Worm (Caenorhabditis elegans) whole organism, L4 larva: Measurements from ENCODE around the gene C09B8.3.

ENCODE experiments used
- F26F4.8 ChIP-seq: fragments of 200-800 bp; sonication (Bioruptor generic); conservative IDR thresholded peaks from 2 replicates; pipeline ENCODE4 v1.3.6; 2022; ENCODE audit warnings: missing genetic modification characterization, missing compliant biosample characterization
- F37D6.2 ChIP-seq: sonication (generic microtip); optimal IDR thresholded peaks from 2 replicates; lab custom pipeline; 2016; ENCODE audit warnings: mild to moderate bottlenecking, missing genetic modification characterization, missing compliant biosample characterization
- F44E2.7 ChIP-seq: fragments of 200-800 bp; sonication (Bioruptor generic); IDR thresholded peaks from 2 replicates; pipeline ENCODE4 v2.1.2; 2022; ENCODE audit warnings: missing genetic modification characterization, missing compliant biosample characterization
- T20F7.1 ChIP-seq: fragments of 200-800 bp; sonication (Bioruptor generic); optimal IDR thresholded peaks from 2 replicates; lab custom pipeline; 2018; ENCODE audit warnings: mild to moderate bottlenecking, missing genetic modification characterization, missing compliant biosample characterization
- ZK546.5 ChIP-seq, 2 experiments: sonication (generic microtip); optimal IDR thresholded peaks; 2 replicates each; lab custom pipeline; 2017; ENCODE audit warnings: missing biosample characterization in 2 of 2, missing genetic modification characterization in 2 of 2
- aha-1 ChIP-seq: fragments of 150-350 bp; peaks from one replicate; lab custom pipeline; 2014; ENCODE audit warnings: missing biosample characterization, missing genetic modification characterization
- arid-1 ChIP-seq: fragments of 200-800 bp; sonication (Bioruptor generic); conservative IDR thresholded peaks from 2 replicates; pipeline ENCODE4 v1.3.6; 2022; ENCODE audit warnings: missing genetic modification reagents, missing genetic modification characterization, missing compliant biosample characterization
- attf-4 ChIP-seq: sonication (generic microtip); optimal IDR thresholded peaks from 3 replicates; lab custom pipeline; 2017; ENCODE audit warnings: missing biosample characterization, missing genetic modification characterization
- ceh-32 ChIP-seq: sonication (generic microtip); optimal IDR thresholded peaks from 2 replicates; lab custom pipeline; 2016; ENCODE audit warnings: mild to moderate bottlenecking, missing genetic modification characterization, missing compliant biosample characterization; ENCODE audit not compliant: poor library complexity
- cey-2 ChIP-seq: sonication (generic microtip); optimal IDR thresholded peaks from 3 replicates; lab custom pipeline; 2017; ENCODE audit warnings: missing genetic modification characterization, mild to moderate bottlenecking, missing compliant biosample characterization, antibody characterized with exemption, borderline replicate concordance; ENCODE audit not compliant: insufficient read depth
- daf-16 ChIP-seq, 3 experiments: sonication (generic microtip); optimal IDR thresholded peaks; 2 replicates each; lab custom pipeline; 2016 to 2017; ENCODE audit warnings: missing genetic modification characterization in 3 of 3, missing genetic modification reagents in 3 of 3, mild to moderate bottlenecking in 2 of 3, missing compliant biosample characterization in 2 of 3, missing biosample characterization in 1 of 3, moderate library complexity in 1 of 3
- dmd-6 ChIP-seq: fragments of 200-800 bp; sonication (Bioruptor generic); IDR thresholded peaks from 2 replicates; pipeline ENCODE4 v1.3.6; 2022; ENCODE audit warnings: missing genetic modification reagents, missing genetic modification characterization, missing compliant biosample characterization
- dmd-9 ChIP-seq: fragments of 200-800 bp; sonication (Bioruptor generic); IDR thresholded peaks from 2 replicates; pipeline ENCODE4 v1.3.6; 2022; ENCODE audit warnings: missing genetic modification reagents, missing genetic modification characterization, missing compliant biosample characterization
- dve-1 ChIP-seq: sonication (generic microtip); optimal IDR thresholded peaks from 2 replicates; lab custom pipeline; 2017; ENCODE audit warnings: antibody characterized with exemption, mild to moderate bottlenecking, missing genetic modification characterization, missing compliant biosample characterization; ENCODE audit not compliant: insufficient read depth
- egl-27 ChIP-seq: sonication (generic microtip); optimal IDR thresholded peaks from 3 replicates; lab custom pipeline; 2017; ENCODE audit warnings: missing biosample characterization, missing genetic modification reagents, missing genetic modification characterization
- hlh-11 ChIP-seq: fragments of 200-800 bp; sonication (Bioruptor generic); optimal IDR thresholded peaks from 2 replicates; lab custom pipeline; 2018; ENCODE audit warnings: mild to moderate bottlenecking, missing genetic modification characterization, missing compliant biosample characterization
- hlh-30 ChIP-seq: sonication (generic microtip); optimal IDR thresholded peaks from 2 replicates; lab custom pipeline; 2017; ENCODE audit warnings: antibody characterized with exemption, mild to moderate bottlenecking, missing genetic modification characterization, missing compliant biosample characterization; ENCODE audit not compliant: insufficient read depth
- lim-7 ChIP-seq: fragments of 200-800 bp; sonication (Bioruptor generic); IDR thresholded peaks from 2 replicates; pipeline ENCODE4 v1.3.6; 2022; ENCODE audit warnings: missing genetic modification characterization, missing compliant biosample characterization
- lin-38 ChIP-seq: fragments of 200-800 bp; sonication (Bioruptor generic); IDR thresholded peaks from 2 replicates; pipeline ENCODE4 v1.3.6; 2022; ENCODE audit warnings: missing genetic modification reagents, missing genetic modification characterization, missing compliant biosample characterization
- lin-39 ChIP-seq: fragments of 150-350 bp; optimal IDR thresholded peaks from 2 replicates; lab custom pipeline; 2014; ENCODE audit warnings: missing biosample characterization, missing genetic modification reagents, missing genetic modification characterization
- lir-3 ChIP-seq: sonication (generic microtip); optimal IDR thresholded peaks from 2 replicates; lab custom pipeline; 2016; ENCODE audit warnings: mild to moderate bottlenecking, missing genetic modification characterization, missing compliant biosample characterization
- madf-5 ChIP-seq, 2 experiments: fragments of 200-800 bp; sonication (Bioruptor generic); IDR thresholded peaks; 2 replicates each; pipeline ENCODE4 v1.3.6; 2022; ENCODE audit warnings: missing compliant biosample characterization in 2 of 2, missing genetic modification characterization in 2 of 2
- madf-9 ChIP-seq: fragments of 200-800 bp; sonication (Bioruptor generic); conservative IDR thresholded peaks from 2 replicates; pipeline ENCODE4 v1.3.6; 2022; ENCODE audit warnings: missing genetic modification reagents, missing genetic modification characterization, missing compliant biosample characterization
- mxl-2 ChIP-seq: fragments of 200-800 bp; sonication (Bioruptor generic); conservative IDR thresholded peaks from 2 replicates; pipeline ENCODE4 v1.3.6; 2022; ENCODE audit warnings: missing genetic modification reagents, missing genetic modification characterization, missing compliant biosample characterization
- mxl-3 ChIP-seq: fragments of 200-800 bp; sonication (Bioruptor generic); optimal IDR thresholded peaks from 2 replicates; lab custom pipeline; 2018; ENCODE audit warnings: mild to moderate bottlenecking, missing genetic modification characterization, missing compliant biosample characterization
- nhr-10 ChIP-seq: fragments of 150-350 bp; optimal IDR thresholded peaks from 2 replicates; lab custom pipeline; 2014; ENCODE audit warnings: missing biosample characterization, missing genetic modification characterization
- nhr-28 ChIP-seq: fragments of 150-350 bp; optimal IDR thresholded peaks from 2 replicates; lab custom pipeline; 2014; ENCODE audit warnings: missing biosample characterization, missing genetic modification characterization
- nhr-42 ChIP-seq: fragments of 200-800 bp; sonication (Bioruptor generic); IDR thresholded peaks from 2 replicates; pipeline ENCODE4 v1.3.6; 2022; ENCODE audit warnings: missing genetic modification characterization, missing compliant biosample characterization
- nhr-6 ChIP-seq: fragments of 150-350 bp; optimal IDR thresholded peaks from 2 replicates; lab custom pipeline; 2014; ENCODE audit warnings: missing biosample characterization, missing genetic modification characterization
- php-3 ChIP-seq: fragments of 200-800 bp; sonication (Bioruptor generic); IDR thresholded peaks from 2 replicates; pipeline ENCODE4 v1.3.6; 2022; ENCODE audit warnings: missing genetic modification reagents, missing genetic modification characterization, missing compliant biosample characterization
- pqm-1 ChIP-seq: sonication (generic microtip); optimal IDR thresholded peaks from 2 replicates; lab custom pipeline; 2017; ENCODE audit warnings: missing biosample characterization, missing genetic modification characterization
- set-16 ChIP-seq: fragments of 200-800 bp; sonication (Bioruptor generic); IDR thresholded peaks from 2 replicates; pipeline ENCODE4 v1.3.6; 2022; ENCODE audit warnings: missing genetic modification reagents, missing genetic modification characterization, missing compliant biosample characterization
- skn-1 ChIP-seq: fragments of 150-350 bp; optimal IDR thresholded peaks from 2 replicates; lab custom pipeline; 2014; ENCODE audit warnings: missing biosample characterization, missing genetic modification characterization
- snpc-1.2 ChIP-seq: fragments of 200-800 bp; sonication (Bioruptor generic); IDR thresholded peaks from 2 replicates; pipeline ENCODE4 v1.3.6; 2022; ENCODE audit warnings: missing genetic modification reagents, missing genetic modification characterization, missing compliant biosample characterization
- unc-130 ChIP-seq: sonication (generic microtip); optimal IDR thresholded peaks from 2 replicates; lab custom pipeline; 2016; ENCODE audit warnings: missing genetic modification reagents, missing genetic modification characterization, missing compliant biosample characterization
- unc-39 ChIP-seq: sonication (generic microtip); optimal IDR thresholded peaks from 2 replicates; lab custom pipeline; 2017; ENCODE audit warnings: missing biosample characterization, missing genetic modification characterization
- unc-62 ChIP-seq, 3 experiments: fragments of 150-350 bp in 1 of 3; sonication (generic microtip); optimal IDR thresholded peaks in 2 of 3; peaks in 1 of 3; 1 replicate in 1 of 3; 2 replicates in 2 of 3; lab custom pipeline; 2014 to 2017; ENCODE audit warnings: missing biosample characterization in 3 of 3, missing genetic modification characterization in 3 of 3, missing genetic modification reagents in 3 of 3, missing genotype in 1 of 3
- vab-7 ChIP-seq: fragments of 200-800 bp; sonication (Bioruptor generic); IDR thresholded peaks from 2 replicates; pipeline ENCODE4 v1.3.6; 2022; ENCODE audit warnings: missing genetic modification reagents, missing genetic modification characterization, missing compliant biosample characterization
- zag-1 ChIP-seq: fragments of 150-350 bp; optimal IDR thresholded peaks from 2 replicates; lab custom pipeline; 2014; ENCODE audit warnings: missing biosample characterization, missing genetic modification characterization
- ztf-11 ChIP-seq: fragments of 150-350 bp; optimal IDR thresholded peaks from 2 replicates; lab custom pipeline; 2014; ENCODE audit warnings: missing biosample characterization, missing genetic modification characterization

The C09B8.3 gene

DNA sequence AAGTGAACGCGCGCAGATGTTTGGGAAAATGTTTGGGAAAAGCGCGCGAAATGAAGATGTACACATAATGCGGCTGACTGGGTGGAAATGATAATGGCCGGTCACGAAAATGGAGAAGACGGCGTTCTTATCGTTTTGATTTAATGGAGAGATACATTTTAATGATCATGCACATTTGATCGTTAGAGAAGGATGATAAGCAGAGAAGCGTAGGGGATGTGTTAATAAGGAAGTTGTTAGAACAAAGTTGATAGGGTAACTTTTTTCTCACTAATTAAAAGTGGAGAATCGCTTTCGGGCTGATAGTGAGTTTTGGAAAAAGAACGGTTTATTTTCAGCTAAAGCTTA, 30.6 kb upstream of the C09B8.3 start:
- TF ChIP-seq hlh-11 (tag; lab: Kevin White, UChicago) (peak; percentile 64), nhr-28 (peak; percentile 37), dve-1 (peak; percentile 27), dmd-6 (GFP tag; lab: Robert Waterston, UW) (0 out of 2 replicates have a peak, but pooled peaks have one; percentile 10), php-3 (GFP tag; lab: Robert Waterston, UW) (peak; percentile 58), T20F7.1 (GFP tag; lab: Kevin White, UChicago) (no peak), F26F4.8 (GFP tag; lab: Robert Waterston, UW) (no peak), unc-130 (GFP tag; lab: Kevin White, UChicago) (no peak), hlh-30 (tag; lab: Kevin White, UChicago) (peak; percentile 26), daf-16 (GFP tag; optimal IDR thresholded peaks at IDR 0.05; lab: Kevin White, UChicago) (no peak), daf-16 (tag; optimal IDR thresholded peaks at IDR 0.05; lab: Kevin White, UChicago) (peak; percentile 0)
- TF ChIP-seq, all 104 proteins: peak for 7

DNA sequence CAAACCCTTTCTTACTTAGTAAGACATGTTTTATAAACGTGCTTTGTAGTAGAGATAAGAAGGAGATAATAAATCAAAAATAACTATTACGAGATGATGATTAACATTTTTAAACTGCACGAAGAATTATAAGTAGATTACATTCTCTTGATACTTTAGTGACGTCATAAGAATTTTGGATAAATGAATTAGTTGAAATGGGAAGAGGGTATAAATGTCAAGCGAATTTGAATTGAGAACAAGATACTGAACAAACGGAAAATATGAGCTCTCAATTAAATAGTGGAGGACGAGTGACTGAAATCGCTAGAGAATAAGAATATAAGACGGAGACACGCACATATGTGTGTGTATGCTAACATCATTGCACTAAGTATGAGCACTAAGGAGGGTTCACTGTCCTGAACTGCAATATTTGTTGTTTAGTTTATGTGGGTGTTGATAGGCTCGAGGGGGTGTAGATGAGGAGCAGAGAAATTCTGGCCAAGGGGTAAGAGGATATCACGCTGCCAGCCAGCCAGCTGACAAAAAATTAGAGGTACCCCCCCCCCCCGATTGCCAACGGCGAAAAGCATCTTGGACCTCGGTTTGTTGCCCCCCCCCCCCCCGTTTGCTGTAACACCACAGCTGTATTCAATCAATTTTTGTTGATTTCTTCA, 30.1 kb upstream of the C09B8.3 start:
- TF ChIP-seq dmd-9 (no peak), lir-3 (tag; lab: Kevin White, UChicago) (no peak), mxl-2 (GFP tag; lab: Robert Waterston, UW) (no peak), nhr-28 (no peak), unc-130 (GFP tag; lab: Kevin White, UChicago) (no peak), snpc-1.2 (no peak), attf-4 (tag; lab: Kevin White, UChicago) (no peak), mxl-3 (GFP tag; lab: Kevin White, UChicago) (peak; percentile 2), cey-2 (tag; lab: Kevin White, UChicago) (no peak), dmd-6 (GFP tag; lab: Robert Waterston, UW) (no peak), hlh-11 (tag; lab: Kevin White, UChicago) (no peak), F37D6.2 (tag; lab: Kevin White, UChicago) (no peak), lim-7 (no peak), pqm-1 (tag; lab: Kevin White, UChicago) (no peak), arid-1 (GFP tag; lab: Robert Waterston, UW) (no peak), nhr-42 (GFP tag; lab: Robert Waterston, UW) (no peak), set-16 (GFP tag; lab: Robert Waterston, UW) (peak; percentile 78), ceh-32 (tag; lab: Kevin White, UChicago) (no peak), hlh-30 (tag; lab: Kevin White, UChicago) (no peak), lin-39 (tag; lab: Kevin White, UChicago) (no peak), daf-16 (GFP tag; optimal IDR thresholded peaks at IDR 0.05; lab: Kevin White, UChicago) (peak in 1 of 2 experiments; percentile 22), daf-16 (tag; optimal IDR thresholded peaks at IDR 0.05; lab: Kevin White, UChicago) (no peak), madf-9 (GFP tag; lab: Robert Waterston, UW) (no peak), lin-38 (no peak), nhr-6 (tag; lab: Kevin White, UChicago) (no peak), skn-1 (no peak), F44E2.7 (GFP tag; lab: Robert Waterston, UW) (no peak), unc-39 (tag; lab: Kevin White, UChicago) (no peak), egl-27 (tag; lab: Kevin White, UChicago) (no peak), vab-7 (GFP tag; lab: Robert Waterston, UW) (no peak), aha-1 (peak; percentile 73), T20F7.1 (GFP tag; lab: Kevin White, UChicago) (no peak), madf-5 (GFP tag; IDR thresholded peaks at IDR 0.05; lab: Robert Waterston, UW) (no peak), unc-62 (GFP tag; optimal IDR thresholded peaks at IDR 0.05 in 1 of 2; lab: Kevin White, UChicago) (peak in 1 of 2 experiments; percentile 74), unc-62 (tag; optimal IDR thresholded peaks at IDR 0.05; lab: Kevin White, UChicago) (no peak), dve-1 (no peak), ZK546.5 (tag; optimal IDR thresholded peaks at IDR 0.05; lab: Kevin White, UChicago) (no peak), nhr-10 (no peak), ztf-11 (tag; lab: Kevin White, UChicago) (no peak), zag-1 (tag; lab: Kevin White, UChicago) (no peak)
